1 fruit fly cellular context compared by ENCODE assay signal in genomic region chrX:16263415-16263814, dm6.
TF ChIP-seq lines count a peak whose summit lies in the region.

No protein-coding gene starts in this region.

TF ChIP-seq in whole organism, embryonic, 481 proteins besides CTCF, POLR2A, EP300 and RAD21 (continued from another document and continues in another):
- TF ChIP-seq CG10209 (GFP tag; optimal IDR thresholded peaks at IDR 0.05; lab: Kevin White, UChicago) (peak; percentile 72), CG9215 (GFP tag; IDR thresholded peaks at IDR 0.05; lab: Robert Waterston, UW) (peak; percentile 60), run (tag; optimal IDR thresholded peaks at IDR 0.05; lab: Kevin White, UChicago) (peak; percentile 66), wdn (GFP tag; IDR thresholded peaks at IDR 0.05; lab: Robert Waterston, UW) (peak; percentile 67), ken (GFP tag; IDR thresholded peaks at IDR 0.05; lab: Robert Waterston, UW) (peak; percentile 75), hth (optimal IDR thresholded peaks at IDR 0.05; lab: Kevin White, UChicago) (no peak), slbo (GFP tag; IDR thresholded peaks at IDR 0.05; lab: Robert Waterston, UW) (peak; percentile 77), Elba2 (GFP tag; optimal IDR thresholded peaks at IDR 0.05; lab: Kevin White, UChicago) (no peak), Ets65A (GFP tag; lab: Kevin White, UChicago) (peak; percentile 96), Spps (tag; optimal IDR thresholded peaks at IDR 0.05; lab: Kevin White, UChicago) (peak; percentile 73), E2f1 (GFP tag; IDR thresholded peaks at IDR 0.05; lab: Robert Waterston, UW) (peak; percentile 75), CG6683 (GFP tag; optimal IDR thresholded peaks at IDR 0.05; lab: Kevin White, UChicago) (peak; percentile 45), ara (GFP tag; IDR thresholded peaks at IDR 0.05; lab: Robert Waterston, UW) (peak; percentile 79; the same call in 1 of the 2 replicates), CG14441 (GFP tag; IDR thresholded peaks at IDR 0.05; lab: Robert Waterston, UW) (peak; percentile 73), CG8924 (tag; optimal IDR thresholded peaks at IDR 0.05; lab: Kevin White, UChicago) (peak; percentile 83), CG10274 (GFP tag; optimal IDR thresholded peaks at IDR 0.05; lab: Kevin White, UChicago) (peak; percentile 31), B-H1 (GFP tag; IDR thresholded peaks at IDR 0.05; lab: Robert Waterston, UW) (peak; percentile 75), gfzf (GFP tag; optimal IDR thresholded peaks at IDR 0.05; lab: Kevin White, UChicago) (no peak), CG7556 (GFP tag; optimal IDR thresholded peaks at IDR 0.05; lab: Kevin White, UChicago) (peak; percentile 81), Meics (GFP tag; optimal IDR thresholded peaks at IDR 0.05; lab: Kevin White, UChicago) (peak; percentile 79), CG12299 (tag; optimal IDR thresholded peaks at IDR 0.05; lab: Kevin White, UChicago) (peak; percentile 66), CG30403 (GFP tag; optimal IDR thresholded peaks at IDR 0.05; lab: Kevin White, UChicago) (peak; percentile 68), Gug (GFP tag; IDR thresholded peaks at IDR 0.05; lab: Robert Waterston, UW) (peak; percentile 57; the same call in 2 of the 4 replicates), dimm (GFP tag; IDR thresholded peaks at IDR 0.05; lab: Robert Waterston, UW) (no peak), Fer1 (GFP tag; optimal IDR thresholded peaks at IDR 0.05; lab: Kevin White, UChicago) (peak; percentile 84), Dfd (GFP tag; optimal IDR thresholded peaks at IDR 0.05; lab: Kevin White, UChicago) (no peak), CG10366 (GFP tag; IDR thresholded peaks at IDR 0.05; lab: Robert Waterston, UW) (peak; percentile 76), Nf-YA (GFP tag; IDR thresholded peaks at IDR 0.05; lab: Robert Waterston, UW) (peak; percentile 71; the same call in 1 of the 2 replicates), CG2202 (tag; optimal IDR thresholded peaks at IDR 0.05; lab: Kevin White, UChicago) (peak; percentile 67), CG4360 (GFP tag; IDR thresholded peaks at IDR 0.05; lab: Robert Waterston, UW) (peak; percentile 59), CG30431 (GFP tag; optimal IDR thresholded peaks at IDR 0.05; lab: Kevin White, UChicago) (peak; percentile 72), CG1233 (GFP tag; optimal IDR thresholded peaks at IDR 0.05; lab: Kevin White, UChicago) (peak; percentile 72), CG15073 (GFP tag; optimal IDR thresholded peaks at IDR 0.05; lab: Kevin White, UChicago) (peak; percentile 38), lilli (GFP tag; optimal IDR thresholded peaks at IDR 0.05; lab: Kevin White, UChicago) (peak; percentile 81), Chrac-16 (GFP tag; optimal IDR thresholded peaks at IDR 0.05; lab: Kevin White, UChicago) (peak; percentile 70), CG8388 (GFP tag; optimal IDR thresholded peaks at IDR 0.05; lab: Kevin White, UChicago) (peak; percentile 69), sc (optimal IDR thresholded peaks at IDR 0.05; lab: Kevin White, UChicago) (no peak), sc (GFP tag; optimal IDR thresholded peaks at IDR 0.05; lab: Kevin White, UChicago) (peak; percentile 56), CG2712 (tag; optimal IDR thresholded peaks at IDR 0.05; lab: Kevin White, UChicago) (peak; percentile 86), Hmr (GFP tag; optimal IDR thresholded peaks at IDR 0.05; lab: Kevin White, UChicago) (peak; percentile 78), CG2129 (GFP tag; IDR thresholded peaks at IDR 0.05; lab: Robert Waterston, UW; ENCODE audit: partially characterized antibody) (no peak), CG1647 (GFP tag; optimal IDR thresholded peaks at IDR 0.05; lab: Kevin White, UChicago) (peak; percentile 25), zen (tag; optimal IDR thresholded peaks at IDR 0.05; lab: Kevin White, UChicago) (peak; percentile 81), Ada2b (GFP tag; IDR thresholded peaks at IDR 0.05; lab: Robert Waterston, UW) (peak; percentile 85), Atf-2 (GFP tag; optimal IDR thresholded peaks at IDR 0.05; lab: Kevin White, UChicago) (no peak), Six4 (GFP tag; optimal IDR thresholded peaks at IDR 0.05; lab: Kevin White, UChicago) (peak; percentile 73), CG9876 (GFP tag; optimal IDR thresholded peaks at IDR 0.05; lab: Kevin White, UChicago) (peak; percentile 12), ham (GFP tag; IDR thresholded peaks at IDR 0.05; lab: Robert Waterston, UW) (no peak), inv (GFP tag; IDR thresholded peaks at IDR 0.05; lab: Robert Waterston, UW; ENCODE audit: partially characterized antibody) (no peak), bigmax (GFP tag; optimal IDR thresholded peaks at IDR 0.05; lab: Kevin White, UChicago) (peak; percentile 4), trh (GFP tag; optimal IDR thresholded peaks at IDR 0.05; lab: Kevin White, UChicago) (no peak), Hr3 (GFP tag; optimal IDR thresholded peaks at IDR 0.05; lab: Kevin White, UChicago) (peak; percentile 66), croc (GFP tag; conservative IDR thresholded peaks at IDR 0.05; lab: Robert Waterston, UW) (peak; percentile 67), dan (GFP tag; IDR thresholded peaks at IDR 0.05; lab: Robert Waterston, UW) (0 out of 2 replicates have a peak, but pooled peaks have one; percentile 39), kay (GFP tag; optimal IDR thresholded peaks at IDR 0.05; lab: Kevin White, UChicago) (peak; percentile 50), CG2889 (GFP tag; IDR thresholded peaks at IDR 0.05; lab: Robert Waterston, UW) (peak; percentile 39; the same call in 1 of the 3 replicates), CG14014 (GFP tag; IDR thresholded peaks at IDR 0.05; lab: Robert Waterston, UW) (peak; percentile 81), GATAe (GFP tag; conservative IDR thresholded peaks at IDR 0.05; lab: Robert Waterston, UW) (no peak; the same call in 1 of the 2 replicates), pb (GFP tag; optimal IDR thresholded peaks at IDR 0.05; lab: Kevin White, UChicago) (no peak), chif (GFP tag; optimal IDR thresholded peaks at IDR 0.05; lab: Kevin White, UChicago) (peak; percentile 40 to 69), Fer2 (tag; optimal IDR thresholded peaks at IDR 0.05; lab: Kevin White, UChicago) (peak; percentile 48), CG15269 (tag; optimal IDR thresholded peaks at IDR 0.05; lab: Kevin White, UChicago) (peak; percentile 80), CG12769 (tag; optimal IDR thresholded peaks at IDR 0.05; lab: Kevin White, UChicago) (peak; percentile 87), Ssrp (tag; optimal IDR thresholded peaks at IDR 0.05; lab: Kevin White, UChicago) (peak; percentile 70), grau (tag; optimal IDR thresholded peaks at IDR 0.05; lab: Kevin White, UChicago) (peak; percentile 81), fd3F (GFP tag; optimal IDR thresholded peaks at IDR 0.05; lab: Kevin White, UChicago) (peak; percentile 71), CG4282 (GFP tag; optimal IDR thresholded peaks at IDR 0.05; lab: Kevin White, UChicago) (no peak), sisA (GFP tag; IDR thresholded peaks at IDR 0.05; lab: Robert Waterston, UW) (peak; percentile 81), CG13775 (GFP tag; optimal IDR thresholded peaks at IDR 0.05; lab: Kevin White, UChicago) (peak; percentile 68), CG4404 (GFP tag; IDR thresholded peaks at IDR 0.05; lab: Robert Waterston, UW) (peak; percentile 68), salm (tag; optimal IDR thresholded peaks at IDR 0.05; lab: Kevin White, UChicago) (peak; percentile 65), gro (GFP tag; optimal IDR thresholded peaks at IDR 0.05; lab: Kevin White, UChicago) (peak; percentile 44), CG6765 (GFP tag; optimal IDR thresholded peaks at IDR 0.05; lab: Kevin White, UChicago) (peak; percentile 20), Blimp-1 (GFP tag; optimal IDR thresholded peaks at IDR 0.05; lab: Kevin White, UChicago) (peak; percentile 76), CG11398 (GFP tag; optimal IDR thresholded peaks at IDR 0.05; lab: Kevin White, UChicago) (no peak), gsb-n (tag; optimal IDR thresholded peaks at IDR 0.05; lab: Kevin White, UChicago) (peak; percentile 83), CG12155 (GFP tag; optimal IDR thresholded peaks at IDR 0.05; lab: Kevin White, UChicago) (peak; percentile 55), Taf1 (GFP tag; IDR thresholded peaks at IDR 0.05; lab: Robert Waterston, UW) (peak; percentile 56), jumu (GFP tag; optimal IDR thresholded peaks at IDR 0.05; lab: Kevin White, UChicago) (peak; percentile 41), al (GFP tag; IDR thresholded peaks at IDR 0.05; lab: Robert Waterston, UW) (peak; percentile 57), chinmo (GFP tag; IDR thresholded peaks at IDR 0.05; lab: Robert Waterston, UW; ENCODE audit: partially characterized antibody) (no peak), Fer3 (tag; optimal IDR thresholded peaks at IDR 0.05; lab: Kevin White, UChicago) (peak; percentile 80), sug (tag; optimal IDR thresholded peaks at IDR 0.05; lab: Kevin White, UChicago) (peak; percentile 51), mam (GFP tag; optimal IDR thresholded peaks at IDR 0.05; lab: Kevin White, UChicago) (peak; percentile 61), CG7987 (GFP tag; optimal IDR thresholded peaks at IDR 0.05; lab: Kevin White, UChicago) (peak; percentile 18), gsb (GFP tag; IDR thresholded peaks at IDR 0.05; lab: Robert Waterston, UW) (peak; percentile 52), sd (tag; optimal IDR thresholded peaks at IDR 0.05; lab: Kevin White, UChicago) (peak; percentile 23), CG10321 (GFP tag; IDR thresholded peaks at IDR 0.05; lab: Robert Waterston, UW) (peak; percentile 29; the same call in 1 of the 2 replicates), Dref (GFP tag; IDR thresholded peaks at IDR 0.05; lab: Robert Waterston, UW) (no peak), sob (GFP tag; IDR thresholded peaks at IDR 0.05; lab: Robert Waterston, UW) (peak; percentile 73), zfh1 (GFP tag; IDR thresholded peaks at IDR 0.05; lab: Robert Waterston, UW) (peak; percentile 85), CG1529 (GFP tag; optimal IDR thresholded peaks at IDR 0.05; lab: Kevin White, UChicago) (peak; percentile 52), zf30C (GFP tag; optimal IDR thresholded peaks at IDR 0.05; lab: Kevin White, UChicago) (no peak), CrebB (tag; optimal IDR thresholded peaks at IDR 0.05; lab: Kevin White, UChicago) (peak; percentile 61), CG17186 (GFP tag; optimal IDR thresholded peaks at IDR 0.05; lab: Kevin White, UChicago) (no peak), CG3281 (GFP tag; optimal IDR thresholded peaks at IDR 0.05; lab: Kevin White, UChicago) (peak; percentile 72), CG11247 (GFP tag; IDR thresholded peaks at IDR 0.05; lab: Robert Waterston, UW) (peak; percentile 42; the same call in 1 of the 2 replicates), Lpt (GFP tag; optimal IDR thresholded peaks at IDR 0.05; lab: Kevin White, UChicago) (no peak), Bgb (GFP tag; IDR thresholded peaks at IDR 0.05; lab: Robert Waterston, UW; ENCODE audit: partially characterized antibody) (no peak), Awh (GFP tag; IDR thresholded peaks at IDR 0.05; lab: Robert Waterston, UW) (peak; percentile 86), corto (GFP tag; optimal IDR thresholded peaks at IDR 0.05; lab: Kevin White, UChicago) (no peak), CG18011 (GFP tag; optimal IDR thresholded peaks at IDR 0.05; lab: Kevin White, UChicago) (peak; percentile 14), Sry-δ (GFP tag; optimal IDR thresholded peaks at IDR 0.05; lab: Kevin White, UChicago) (peak; percentile 15), CG3726 (GFP tag; IDR thresholded peaks at IDR 0.05; lab: Robert Waterston, UW) (peak; percentile 73; the same call in 2 of the 3 replicates), D19A (tag; optimal IDR thresholded peaks at IDR 0.05; lab: Kevin White, UChicago) (peak; percentile 71), HLH4C (GFP tag; IDR thresholded peaks at IDR 0.05; lab: Robert Waterston, UW; ENCODE audit: partially characterized antibody) (no peak), btn (GFP tag; optimal IDR thresholded peaks at IDR 0.05; lab: Kevin White, UChicago) (peak; percentile 28), CG1603 (tag; optimal IDR thresholded peaks at IDR 0.05; lab: Kevin White, UChicago) (peak; percentile 89), CG14667 (GFP tag; IDR thresholded peaks at IDR 0.05; lab: Robert Waterston, UW) (peak; percentile 60), CG9609 (GFP tag; optimal IDR thresholded peaks at IDR 0.05; lab: Kevin White, UChicago) (peak; percentile 12), cato (GFP tag; optimal IDR thresholded peaks at IDR 0.05; lab: Kevin White, UChicago; ENCODE audit: borderline replicate concordance) (peak; percentile 47), fru (optimal IDR thresholded peaks at IDR 0.05; lab: Kevin White, UChicago) (no peak), CG32532 (GFP tag; IDR thresholded peaks at IDR 0.05; lab: Robert Waterston, UW) (peak; percentile 82), CG7357 (GFP tag; IDR thresholded peaks at IDR 0.05; lab: Robert Waterston, UW) (peak; percentile 57; the same call in 1 of the 3 replicates), ac (GFP tag; optimal IDR thresholded peaks at IDR 0.05; lab: Kevin White, UChicago) (peak; percentile 38), CG18262 (tag; optimal IDR thresholded peaks at IDR 0.05; lab: Kevin White, UChicago) (peak; percentile 79), Xrp1 (GFP tag; IDR thresholded peaks at IDR 0.05; lab: Robert Waterston, UW) (peak; percentile 88), so (GFP tag; IDR thresholded peaks at IDR 0.05; lab: Robert Waterston, UW) (peak; percentile 70; the same call in 1 of the 3 replicates), CG8089 (GFP tag; optimal IDR thresholded peaks at IDR 0.05; lab: Kevin White, UChicago) (peak; percentile 45), Antp (GFP tag; optimal IDR thresholded peaks at IDR 0.05; lab: Kevin White, UChicago) (peak; percentile 37), scrt (GFP tag; optimal IDR thresholded peaks at IDR 0.05; lab: Kevin White, UChicago) (peak; percentile 74), tup (GFP tag; optimal IDR thresholded peaks at IDR 0.05; lab: Kevin White, UChicago) (peak; percentile 33), CHES-1-like (GFP tag; optimal IDR thresholded peaks at IDR 0.05; lab: Kevin White, UChicago) (no peak), Hey (tag; optimal IDR thresholded peaks at IDR 0.05; lab: Kevin White, UChicago) (peak; percentile 6), Sry-β (GFP tag; optimal IDR thresholded peaks at IDR 0.05; lab: Kevin White, UChicago) (no peak), CG12744 (GFP tag; optimal IDR thresholded peaks at IDR 0.05; lab: Kevin White, UChicago) (peak; percentile 21), Dek (tag; optimal IDR thresholded peaks at IDR 0.05; lab: Kevin White, UChicago) (peak; percentile 71), MESR4 (GFP tag; optimal IDR thresholded peaks at IDR 0.05; lab: Kevin White, UChicago) (no peak), tin (GFP tag; optimal IDR thresholded peaks at IDR 0.05; lab: Kevin White, UChicago) (peak; percentile 80), sim (GFP tag; IDR thresholded peaks at IDR 0.05; lab: Robert Waterston, UW) (0 out of 2 replicates have a peak, but pooled peaks have one; percentile 62), Atf3 (GFP tag; optimal IDR thresholded peaks at IDR 0.05; lab: Kevin White, UChicago) (peak; percentile 48)
